Worm (Caenorhabditis elegans) whole organism, midembryonic: Measurements from ENCODE around the gene T03F6.9.

Source experiments
- cog-1 ChIP-seq: sonication (generic microtip); optimal IDR thresholded peaks from 2 replicates; lab custom pipeline; 2016; ENCODE audit warnings: missing genetic modification characterization, missing compliant biosample characterization
- flt-1 ChIP-seq: fragments of 200-800 bp; sonication (Bioruptor generic); IDR thresholded peaks from 2 replicates; pipeline ENCODE4 v1.3.6; 2022; ENCODE audit warnings: missing genetic modification characterization, missing compliant biosample characterization
- med-1 ChIP-seq: sonication (generic microtip); optimal IDR thresholded peaks from 2 replicates; lab custom pipeline; 2017; ENCODE audit warnings: missing genetic modification characterization, mild to moderate bottlenecking, missing compliant biosample characterization, antibody characterized with exemption, missing genetic modification reagents; ENCODE audit not compliant: insufficient read depth
- tab-1 ChIP-seq: fragments of 200-800 bp; sonication (Bioruptor generic); IDR thresholded peaks from 2 replicates; pipeline ENCODE4 v1.3.6; 2022; ENCODE audit warnings: missing genetic modification characterization, missing compliant biosample characterization
- ztf-23 ChIP-seq: fragments of 200-800 bp; sonication (Bioruptor generic); IDR thresholded peaks from 2 replicates; pipeline ENCODE4 v1.3.6; 2022; ENCODE audit warnings: missing genetic modification reagents, missing genetic modification characterization, missing compliant biosample characterization
- ztf-29 ChIP-seq: fragments of 200-800 bp; sonication (Bioruptor generic); IDR thresholded peaks from 2 replicates; pipeline ENCODE4 v1.3.6; 2022; ENCODE audit warnings: missing genetic modification reagents, missing genetic modification characterization, missing compliant biosample characterization

- no peak for TF ChIP-seq ztf-29 (GFP tag; lab: Robert Waterston, UW)
- no peak for TF ChIP-seq flt-1 (GFP tag; lab: Robert Waterston, UW)
- no peak for TF ChIP-seq med-1
- no peak for TF ChIP-seq cog-1
- TF ChIP-seq tab-1 (GFP tag; lab: Robert Waterston, UW) = no peak
- no peak for TF ChIP-seq ztf-23
Observed at ce11 chrIII:13339672-13340071, 31.2 kb downstream of the T03F6.9 start, which contains the start of gene F53A2.3.
